Worm (Caenorhabditis elegans) whole organism, L4 larva: Measurements from ENCODE around the gene F17E9.15.

Experiments used
- F49E8.2 ChIP-seq: sonication (generic microtip); optimal IDR thresholded peaks from 2 replicates; lab custom pipeline; 2016; ENCODE audit warnings: missing compliant biosample characterization, mild to moderate bottlenecking, missing genetic modification characterization, borderline replicate concordance
- aly-2 ChIP-seq: sonication (generic microtip); optimal IDR thresholded peaks from 2 replicates; lab custom pipeline; 2018; ENCODE audit warnings: missing biosample characterization, missing genetic modification characterization
- jun-1 ChIP-seq: fragments of 150-350 bp; optimal IDR thresholded peaks from 2 replicates; lab custom pipeline; 2014; ENCODE audit warnings: missing biosample characterization, missing genetic modification reagents, missing genetic modification characterization
- madf-9 ChIP-seq: fragments of 200-800 bp; sonication (Bioruptor generic); conservative IDR thresholded peaks from 2 replicates; pipeline ENCODE4 v1.3.6; 2022; ENCODE audit warnings: missing genetic modification reagents, missing genetic modification characterization, missing compliant biosample characterization
- mdt-29 ChIP-seq: fragments of 200-800 bp; sonication (Bioruptor generic); IDR thresholded peaks from 2 replicates; pipeline ENCODE4 v1.3.6; 2022; ENCODE audit warnings: missing genetic modification reagents, missing genetic modification characterization, missing compliant biosample characterization
- nhr-42 ChIP-seq: fragments of 200-800 bp; sonication (Bioruptor generic); IDR thresholded peaks from 2 replicates; pipeline ENCODE4 v1.3.6; 2022; ENCODE audit warnings: missing genetic modification characterization, missing compliant biosample characterization
- nhr-77 ChIP-seq: fragments of 150-350 bp; optimal IDR thresholded peaks from 2 replicates; lab custom pipeline; 2014; ENCODE audit warnings: missing biosample characterization, missing genetic modification characterization
- unc-130 ChIP-seq: sonication (generic microtip); optimal IDR thresholded peaks from 2 replicates; lab custom pipeline; 2016; ENCODE audit warnings: missing genetic modification reagents, missing genetic modification characterization, missing compliant biosample characterization

DNA sequence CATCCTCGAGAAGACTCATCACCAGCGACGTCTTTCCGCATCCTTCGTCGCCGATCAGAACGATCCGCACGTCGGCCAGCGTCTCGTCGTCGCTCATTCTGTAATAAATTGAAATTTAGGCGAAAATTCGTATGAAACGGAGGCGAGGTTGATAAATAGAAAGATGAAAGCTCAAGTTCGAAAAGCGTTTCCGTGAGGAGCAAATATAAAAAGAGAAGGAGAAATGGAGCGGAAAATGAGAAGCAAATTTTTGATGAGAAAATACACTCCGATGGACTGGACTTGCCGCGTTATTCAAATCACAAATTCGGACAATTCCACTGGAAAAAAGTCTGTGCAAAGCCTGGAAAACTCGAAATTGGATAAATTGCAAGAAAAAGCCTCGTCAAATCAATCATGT, 46.9 kb downstream of the F17E9.15 start, which contains the start of gene D2096.11:
- TF ChIP-seq nhr-42 (GFP tag; lab: Robert Waterston, UW) (no peak), F49E8.2 (tag; lab: Kevin White, UChicago) (no peak), unc-130 (GFP tag; lab: Kevin White, UChicago) (no peak), madf-9 (GFP tag; lab: Robert Waterston, UW) (no peak), mdt-29 (GFP tag; lab: Robert Waterston, UW) (no peak), jun-1 (tag; lab: Kevin White, UChicago) (no peak), nhr-77 (tag; lab: Kevin White, UChicago) (no peak), aly-2 (tag; lab: Kevin White, UChicago) (no peak)
